Fruit fly (Drosophila melanogaster): ENCODE measurements around the gene Smn.

Gene Smn

DNA sequence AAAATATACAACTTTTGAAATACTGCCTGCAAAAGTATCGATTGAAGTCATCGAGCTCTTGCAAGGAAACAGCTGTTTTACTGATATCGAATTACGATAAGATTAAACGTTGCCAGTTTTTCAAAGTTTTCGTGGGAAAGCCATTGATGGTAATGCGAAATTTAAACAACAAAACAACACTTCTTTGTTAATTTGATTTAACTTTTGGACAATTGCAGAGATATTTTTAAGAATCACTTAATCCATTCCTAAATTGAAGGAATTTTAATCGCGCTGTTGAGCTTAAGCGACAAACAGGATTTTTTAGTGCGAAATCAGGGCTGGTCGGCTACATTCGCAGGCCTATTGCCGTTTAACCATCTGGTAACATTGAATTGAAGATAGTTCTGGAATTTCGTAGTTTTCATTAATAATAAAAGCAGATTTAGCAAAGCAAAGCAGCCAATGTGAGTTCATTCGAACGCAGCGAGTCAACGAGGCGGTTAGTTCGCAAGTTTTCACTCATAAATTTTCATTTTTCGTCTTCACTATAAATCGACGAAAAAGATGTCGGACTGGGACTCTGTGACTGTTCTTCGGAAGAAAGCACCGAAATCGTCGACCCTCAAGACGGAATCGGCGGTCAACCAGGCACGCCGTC is 6.9 kb downstream of the Smn start, which contains the start of gene mbf1 (continued):
- TF ChIP-seq C15 (GFP tag; IDR thresholded peaks at IDR 0.05): no peak
- TF ChIP-seq CG32532 (GFP tag; IDR thresholded peaks at IDR 0.05): no peak
- TF ChIP-seq pum (GFP tag; optimal IDR thresholded peaks at IDR 0.05): no peak
- peak; percentile 37 for TF ChIP-seq mam (GFP tag; optimal IDR thresholded peaks at IDR 0.05)
- no peak for TF ChIP-seq CG15011 (GFP tag; optimal IDR thresholded peaks at IDR 0.05)
- TF ChIP-seq B-H1 (GFP tag; IDR thresholded peaks at IDR 0.05): no peak
- no peak for TF ChIP-seq CG1024 (GFP tag; IDR thresholded peaks at IDR 0.05)
- TF ChIP-seq CG8290 (GFP tag; optimal IDR thresholded peaks at IDR 0.05): no peak
- TF ChIP-seq CG8290 (tag; optimal IDR thresholded peaks at IDR 0.05): peak; percentile 7 to 39
- TF ChIP-seq NC2β (GFP tag; optimal IDR thresholded peaks at IDR 0.05): peak; percentile 9
- peak; percentile 32 for TF ChIP-seq CG12769 (tag; optimal IDR thresholded peaks at IDR 0.05)
- TF ChIP-seq CG7963 (GFP tag; IDR thresholded peaks at IDR 0.05; ENCODE audit: partially characterized antibody): no peak
- TF ChIP-seq CG43689 (GFP tag; IDR thresholded peaks at IDR 0.05): no peak
- TF ChIP-seq Doc3 (GFP tag; IDR thresholded peaks at IDR 0.05; ENCODE audit: partially characterized antibody): peak; percentile 29; the same call in 1 of the 3 replicates
- TF ChIP-seq Fer3 (tag; optimal IDR thresholded peaks at IDR 0.05): no peak
- no peak for TF ChIP-seq cato (GFP tag; optimal IDR thresholded peaks at IDR 0.05; ENCODE audit: borderline replicate concordance)
- no peak for TF ChIP-seq CG7372 (GFP tag; IDR thresholded peaks at IDR 0.05)
- peak; percentile 65 for TF ChIP-seq CG17186 (GFP tag; optimal IDR thresholded peaks at IDR 0.05)
- TF ChIP-seq Nf-YA (GFP tag; IDR thresholded peaks at IDR 0.05): no peak
- peak; percentile 90 for TF ChIP-seq pzg (GFP tag; optimal IDR thresholded peaks at IDR 0.05)
- no peak for TF ChIP-seq emc (GFP tag; optimal IDR thresholded peaks at IDR 0.05)
- TF ChIP-seq D19A (tag; optimal IDR thresholded peaks at IDR 0.05): no peak
- TF ChIP-seq Atf6 (GFP tag; IDR thresholded peaks at IDR 0.05): no peak
- no peak for TF ChIP-seq bowl (GFP tag; IDR thresholded peaks at IDR 0.05)
- no peak for TF ChIP-seq Awh (GFP tag; IDR thresholded peaks at IDR 0.05)
- peak; percentile 37 for TF ChIP-seq pho (GFP tag; optimal IDR thresholded peaks at IDR 0.05)
- no peak for TF ChIP-seq CG2129 (GFP tag; IDR thresholded peaks at IDR 0.05; ENCODE audit: partially characterized antibody)
- no peak for TF ChIP-seq CG10431 (GFP tag; optimal IDR thresholded peaks at IDR 0.05)
- TF ChIP-seq CkIIα-i1 (GFP tag; IDR thresholded peaks at IDR 0.05): no peak
- TF ChIP-seq scrt (GFP tag; optimal IDR thresholded peaks at IDR 0.05): no peak
- TF ChIP-seq CG17612 (GFP tag; IDR thresholded peaks at IDR 0.05): no peak
- TF ChIP-seq fd3F (GFP tag; optimal IDR thresholded peaks at IDR 0.05): no peak
- TF ChIP-seq bigmax (GFP tag; optimal IDR thresholded peaks at IDR 0.05): no peak
- peak; percentile 48 for TF ChIP-seq CG3995 (GFP tag; optimal IDR thresholded peaks at IDR 0.05)
- no peak for TF ChIP-seq CG14441 (GFP tag; IDR thresholded peaks at IDR 0.05)
- no peak for TF ChIP-seq Sox102F (GFP tag; optimal IDR thresholded peaks at IDR 0.05)
- no peak for TF ChIP-seq psq (GFP tag; optimal IDR thresholded peaks at IDR 0.05)
- no peak for TF ChIP-seq GATAe (GFP tag; conservative IDR thresholded peaks at IDR 0.05)
- TF ChIP-seq H2.0 (GFP tag; IDR thresholded peaks at IDR 0.05): no peak
- no peak for TF ChIP-seq zfh1 (GFP tag; IDR thresholded peaks at IDR 0.05)
- peak; percentile 71 for TF ChIP-seq unc-4 (GFP tag; IDR thresholded peaks at IDR 0.05; ENCODE audit: partially characterized antibody)
- TF ChIP-seq CG10654 (GFP tag; optimal IDR thresholded peaks at IDR 0.05): no peak
- TF ChIP-seq CG15479 (GFP tag; optimal IDR thresholded peaks at IDR 0.05): no peak
- TF ChIP-seq luna (GFP tag; optimal IDR thresholded peaks at IDR 0.05): no peak
- no peak for TF ChIP-seq prd (optimal IDR thresholded peaks at IDR 0.05)
- no peak for TF ChIP-seq prd (GFP tag; IDR thresholded peaks at IDR 0.05)
- peak; percentile 6 for TF ChIP-seq Bteb2 (GFP tag; optimal IDR thresholded peaks at IDR 0.05)
- no peak for TF ChIP-seq CG8478 (optimal IDR thresholded peaks at IDR 0.05)
- no peak for TF ChIP-seq CG12942 (GFP tag; optimal IDR thresholded peaks at IDR 0.05)
- TF ChIP-seq CG1792 (GFP tag; optimal IDR thresholded peaks at IDR 0.05): no peak
- no peak for TF ChIP-seq HLH3B (GFP tag; IDR thresholded peaks at IDR 0.05)
- peak; percentile 71 for TF ChIP-seq Ets65A (GFP tag)
- TF ChIP-seq CG3065 (GFP tag; optimal IDR thresholded peaks at IDR 0.05): no peak

All from whole organism, embryonic.